Fruit fly (Drosophila melanogaster): ENCODE results near the gene Xport-A.

The Xport-A gene

DNA sequence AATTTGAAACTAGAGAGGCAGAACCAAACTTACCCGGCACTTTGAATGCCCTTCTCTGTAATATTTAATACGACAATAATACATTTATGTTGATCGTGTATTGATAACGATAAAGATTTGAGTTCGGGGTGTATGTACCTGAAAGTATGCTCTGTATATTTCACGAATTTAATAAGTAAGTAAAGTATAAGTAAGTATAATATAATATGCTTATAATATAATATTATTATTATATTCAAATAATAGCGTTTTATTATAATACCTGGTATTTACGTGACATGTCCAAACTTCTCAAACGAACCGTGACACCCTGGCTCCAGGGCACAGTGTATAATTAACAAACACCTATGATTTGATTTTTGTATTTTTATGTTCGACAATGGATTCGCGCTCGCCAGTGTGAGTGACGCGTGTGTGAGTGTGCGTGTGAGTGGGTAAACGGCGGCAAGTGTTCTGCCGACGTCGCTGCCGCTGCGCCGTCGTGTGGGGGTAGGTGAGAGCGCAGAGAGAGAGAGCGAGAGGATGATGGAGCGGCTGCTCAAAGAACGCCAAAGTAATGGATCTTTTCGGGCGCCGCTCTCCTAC is 25.5 kb downstream of the Xport-A start (continued):
- TF ChIP-seq CG12769 (tag; optimal IDR thresholded peaks at IDR 0.05) (peak; percentile 32), hbn (GFP tag; IDR thresholded peaks at IDR 0.05; ENCODE audit: partially characterized antibody) (peak; percentile 21; the same call in 1 of the 2 replicates), PHDP (tag; optimal IDR thresholded peaks at IDR 0.05) (peak; percentile 85), NfI (GFP tag; optimal IDR thresholded peaks at IDR 0.05) (peak; percentile 66), CG6854 (GFP tag; optimal IDR thresholded peaks at IDR 0.05) (peak; percentile 81), CG3281 (GFP tag; optimal IDR thresholded peaks at IDR 0.05) (peak; percentile 92)

DNA sequence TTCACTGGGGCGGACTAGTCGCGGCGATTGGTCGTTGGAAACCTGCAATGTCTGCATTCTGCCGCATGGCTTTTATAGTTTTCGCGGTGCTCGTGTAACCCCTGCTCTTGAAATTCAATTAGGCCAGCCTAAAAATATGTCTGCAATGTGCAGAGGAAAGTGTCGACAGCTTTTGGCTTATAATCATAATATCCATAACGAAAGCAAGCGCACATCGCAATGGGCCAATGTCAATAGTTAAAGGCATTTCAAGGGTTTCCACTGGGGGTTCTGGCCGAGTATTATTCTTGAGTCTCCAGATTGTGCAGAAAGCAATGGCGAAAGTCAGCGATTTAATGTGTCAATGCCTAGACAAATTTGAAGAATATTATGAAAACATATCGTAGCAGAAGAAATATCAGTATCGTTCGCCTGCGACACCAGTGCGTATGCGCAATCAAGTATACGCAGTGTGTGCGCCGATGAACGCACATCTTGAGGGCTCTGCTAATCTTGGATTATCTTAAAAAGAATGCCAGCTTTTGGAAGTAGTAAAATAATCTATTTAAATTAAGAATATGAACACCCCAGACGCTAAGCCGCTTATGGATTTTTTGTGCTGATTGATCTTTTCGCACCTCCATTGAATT is 26.9 kb downstream of the Xport-A start, which contains the start of gene ninaE:
TSS of gene ninaE (minus strand) at position 51 of the 629 bp plus-strand sequence.
- TF ChIP-seq CG14965 (GFP tag; optimal IDR thresholded peaks at IDR 0.05; ENCODE audit: borderline replicate concordance) (no peak), Dfd (GFP tag; optimal IDR thresholded peaks at IDR 0.05) (no peak), CG7372 (GFP tag; IDR thresholded peaks at IDR 0.05) (peak; percentile 94), sim (GFP tag; IDR thresholded peaks at IDR 0.05) (no peak), Med (GFP tag) (peak; percentile 46), CG10979 (tag; optimal IDR thresholded peaks at IDR 0.05) (peak; percentile 23), Usf (GFP tag; optimal IDR thresholded peaks at IDR 0.05) (no peak)

DNA sequence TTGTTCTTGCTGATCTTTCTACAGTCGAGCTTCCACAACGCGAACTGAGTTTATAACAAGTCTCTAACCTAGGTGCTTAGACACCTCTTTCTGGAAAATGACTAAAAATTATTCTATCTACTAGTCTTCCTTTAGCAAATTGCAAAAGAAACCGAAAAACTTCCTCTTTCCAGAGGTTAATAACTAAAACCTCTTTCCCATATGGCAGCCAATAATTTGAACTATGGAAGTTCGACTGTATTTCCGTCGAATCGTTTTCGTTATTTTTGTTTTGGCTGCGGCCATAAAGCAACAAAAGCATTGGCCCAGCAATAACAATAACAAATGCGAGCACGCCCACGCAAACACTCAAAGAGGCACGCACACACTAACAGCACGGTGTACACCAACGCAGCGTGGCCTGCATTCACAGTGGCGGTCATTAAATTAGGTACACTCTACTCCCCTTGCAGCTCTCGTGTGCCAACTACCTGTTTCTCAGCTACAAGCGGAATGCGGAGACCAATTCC is 34.7 kb downstream of the Xport-A start:
- no peak for TF ChIP-seq ac (GFP tag; optimal IDR thresholded peaks at IDR 0.05)
- peak; percentile 52; the same call in 1 of the 2 replicates for TF ChIP-seq CG32532 (GFP tag; IDR thresholded peaks at IDR 0.05)
- no peak for TF ChIP-seq gcm2 (GFP tag; optimal IDR thresholded peaks at IDR 0.05)
- no peak for TF ChIP-seq CG30020 (tag; optimal IDR thresholded peaks at IDR 0.05)
- TF ChIP-seq CG11093 (GFP tag; IDR thresholded peaks at IDR 0.05) = 0 out of 3 replicates have a peak, but pooled peaks have one; percentile 29
- TF ChIP-seq trh (GFP tag; optimal IDR thresholded peaks at IDR 0.05) = peak; percentile 4
- TF ChIP-seq NK7.1 (GFP tag; optimal IDR thresholded peaks at IDR 0.05) = no peak
- no peak for TF ChIP-seq CG7271 (tag; optimal IDR thresholded peaks at IDR 0.05)
- peak; percentile 20 for TF ChIP-seq CG10654 (GFP tag; optimal IDR thresholded peaks at IDR 0.05)
- peak; percentile 8; the same call in 1 of the 2 replicates for TF ChIP-seq CG10366 (GFP tag; IDR thresholded peaks at IDR 0.05)
- TF ChIP-seq CG15601 (tag; optimal IDR thresholded peaks at IDR 0.05) = peak; percentile 56
- peak in 1 of 2 experiments; percentile 75 for TF ChIP-seq Hr51 (GFP tag; optimal IDR thresholded peaks at IDR 0.05)
- peak; percentile 35; the same call in 1 of the 2 replicates for TF ChIP-seq Xrp1 (GFP tag; IDR thresholded peaks at IDR 0.05)
- no peak for TF ChIP-seq Tbp (GFP tag; optimal IDR thresholded peaks at IDR 0.05)
- TF ChIP-seq salm (tag; optimal IDR thresholded peaks at IDR 0.05) = peak; percentile 1
- peak; percentile 57 for TF ChIP-seq CG12659 (GFP tag; optimal IDR thresholded peaks at IDR 0.05)
- TF ChIP-seq CG5245 (GFP tag; optimal IDR thresholded peaks at IDR 0.05) = no peak
- TF ChIP-seq Gug (GFP tag; IDR thresholded peaks at IDR 0.05) = 0 out of 4 replicates have a peak, but pooled peaks have one; percentile 5
- no peak for TF ChIP-seq CG17568 (GFP tag; optimal IDR thresholded peaks at IDR 0.05)
- TF ChIP-seq Fer2 (tag; optimal IDR thresholded peaks at IDR 0.05) = peak; percentile 1
- no peak for TF ChIP-seq CG11085 (GFP tag; IDR thresholded peaks at IDR 0.05)
- peak; percentile 73 for TF ChIP-seq Hand (GFP tag; optimal IDR thresholded peaks at IDR 0.05)
- TF ChIP-seq CG18011 (GFP tag; optimal IDR thresholded peaks at IDR 0.05) = no peak
- no peak for TF ChIP-seq Antp (GFP tag; optimal IDR thresholded peaks at IDR 0.05)
- no peak for TF ChIP-seq dmrt11E (tag; optimal IDR thresholded peaks at IDR 0.05)
- no peak for TF ChIP-seq CG3838 (GFP tag; optimal IDR thresholded peaks at IDR 0.05)
- 0 out of 2 replicates have a peak, but pooled peaks have one; percentile 3 for TF ChIP-seq dati (GFP tag; IDR thresholded peaks at IDR 0.05)
- no peak for TF ChIP-seq Ravus (GFP tag; IDR thresholded peaks at IDR 0.05)
- TF ChIP-seq Sry-δ (GFP tag; optimal IDR thresholded peaks at IDR 0.05) = no peak
- no peak for TF ChIP-seq CrebB (tag; optimal IDR thresholded peaks at IDR 0.05)
- peak; percentile 71 for TF ChIP-seq CG11504 (tag; optimal IDR thresholded peaks at IDR 0.05)
- TF ChIP-seq CG10565 (GFP tag; optimal IDR thresholded peaks at IDR 0.05) = no peak

Data from whole organism, embryonic.